Worm (Caenorhabditis elegans): ENCODE data around the gene mpz-1.

The mpz-1 gene

ce11 chrII:10784780-10785463 lies 7.0 kb upstream of the mpz-1 start, which contains the start of gene cdl-1 (continued):
- TF ChIP-seq egl-27 (tag; optimal IDR thresholded peaks at IDR 0.05) (no peak), nhr-21 (tag; optimal IDR thresholded peaks at IDR 0.05) (peak; percentile 31), ceh-82 (tag; optimal IDR thresholded peaks at IDR 0.05) (no peak), ama-1 (optimal IDR thresholded peaks at IDR 0.05) (no peak), zag-1 (tag; optimal IDR thresholded peaks at IDR 0.05) (no peak), mbf-1 (tag; optimal IDR thresholded peaks at IDR 0.05) (no peak), nhr-6 (tag; optimal IDR thresholded peaks at IDR 0.05) (peak; percentile 23), dmd-4 (tag; optimal IDR thresholded peaks at IDR 0.05) (no peak), nhr-77 (tag; optimal IDR thresholded peaks at IDR 0.05) (no peak), lin-11 (tag; optimal IDR thresholded peaks at IDR 0.05) (no peak), Y55F3AM.14 (GFP tag; optimal IDR thresholded peaks at IDR 0.05) (no peak), blmp-1 (tag; optimal IDR thresholded peaks at IDR 0.05; ENCODE audit: insufficient read depth) (peak; percentile 9), unc-62 (GFP tag; optimal IDR thresholded peaks at IDR 0.05) (no peak), alr-1 (tag; optimal IDR thresholded peaks at IDR 0.05) (no peak), sma-9 (GFP tag; optimal IDR thresholded peaks at IDR 0.05) (peak; percentile 74), sma-9 (tag; optimal IDR thresholded peaks at IDR 0.05) (no peak), sma-3 (GFP tag; optimal IDR thresholded peaks at IDR 0.05) (peak; percentile 66), sem-4 (tag; optimal IDR thresholded peaks at IDR 0.05) (peak; percentile 45), nhr-23 (tag; optimal IDR thresholded peaks at IDR 0.05) (no peak), ceh-16 (tag; optimal IDR thresholded peaks at IDR 0.05) (no peak), lin-39 (tag; optimal IDR thresholded peaks at IDR 0.05) (no peak)

ce11 chrII:10784248-10784647 lies 6.3 kb upstream of the mpz-1 start:
- TF ChIP-seq nhr-11 (tag; optimal IDR thresholded peaks at IDR 0.05) (no peak), nhr-129 (tag; optimal IDR thresholded peaks at IDR 0.05) (no peak), nhr-23 (tag; optimal IDR thresholded peaks at IDR 0.05) (no peak), Y55F3AM.14 (GFP tag; optimal IDR thresholded peaks at IDR 0.05) (no peak)

- TF ChIP-seq sem-4 (tag; optimal IDR thresholded peaks at IDR 0.05) (no peak), egl-27 (tag; optimal IDR thresholded peaks at IDR 0.05) (no peak), mdl-1 (tag; optimal IDR thresholded peaks at IDR 0.05) (no peak), dmd-4 (tag; optimal IDR thresholded peaks at IDR 0.05) (no peak), elt-3 (tag; optimal IDR thresholded peaks at IDR 0.05) (no peak), F13H6.1 (tag; optimal IDR thresholded peaks at IDR 0.05) (no peak), ama-1 (optimal IDR thresholded peaks at IDR 0.05) (no peak), elt-1 (tag; optimal IDR thresholded peaks at IDR 0.05) (no peak), C34F6.9 (tag; optimal IDR thresholded peaks at IDR 0.05) (peak; percentile 29), unc-55 (GFP tag; optimal IDR thresholded peaks at IDR 0.05) (peak; percentile 43), blmp-1 (tag; optimal IDR thresholded peaks at IDR 0.05; ENCODE audit: insufficient read depth) (no peak), R02D3.7 (tag; optimal IDR thresholded peaks at IDR 0.05) (no peak), lsy-2 (tag; optimal IDR thresholded peaks at IDR 0.05) (peak in 1 of 2 experiments; percentile 29), nhr-77 (tag; optimal IDR thresholded peaks at IDR 0.05) (no peak), ceh-82 (tag; optimal IDR thresholded peaks at IDR 0.05) (no peak), zag-1 (tag; optimal IDR thresholded peaks at IDR 0.05) (no peak), snpc-4 (tag; optimal IDR thresholded peaks at IDR 0.05) (no peak), gmeb-1 (tag; optimal IDR thresholded peaks at IDR 0.05) (peak; percentile 79)
Observed at ce11 chrII:10783201-10783962, 5.5 kb upstream of the mpz-1 start, which contains the start of gene ect-2. Gene ect-2, minus strand, starts transcription at chrII:10783962.

ce11 chrII:10769291-10769690 lies 8.6 kb downstream of the mpz-1 start:
- TF ChIP-seq lin-39 (tag; optimal IDR thresholded peaks at IDR 0.05): no peak
- TF ChIP-seq unc-55 (GFP tag; optimal IDR thresholded peaks at IDR 0.05): peak; percentile 11
- no peak for TF ChIP-seq F13H6.1 (tag; optimal IDR thresholded peaks at IDR 0.05)
- TF ChIP-seq dmd-4 (tag; optimal IDR thresholded peaks at IDR 0.05): no peak
- no peak for TF ChIP-seq crh-2 (tag; optimal IDR thresholded peaks at IDR 0.05)
- TF ChIP-seq nhr-129 (tag; optimal IDR thresholded peaks at IDR 0.05): no peak
- peak; percentile 28 for TF ChIP-seq sma-9 (GFP tag; optimal IDR thresholded peaks at IDR 0.05)
- TF ChIP-seq sma-9 (tag; optimal IDR thresholded peaks at IDR 0.05): no peak
- TF ChIP-seq ceh-16 (tag; optimal IDR thresholded peaks at IDR 0.05): no peak
- no peak for TF ChIP-seq egl-27 (tag; optimal IDR thresholded peaks at IDR 0.05)
- TF ChIP-seq mab-5 (tag; optimal IDR thresholded peaks at IDR 0.05): no peak
- TF ChIP-seq nhr-237 (tag; optimal IDR thresholded peaks at IDR 0.05): no peak
- TF ChIP-seq C34F6.9 (tag; optimal IDR thresholded peaks at IDR 0.05): peak; percentile 25
- TF ChIP-seq nhr-21 (tag; optimal IDR thresholded peaks at IDR 0.05): no peak
- no peak for TF ChIP-seq lsy-2 (tag; optimal IDR thresholded peaks at IDR 0.05)
